Fruit fly (Drosophila melanogaster): ENCODE results near the gene CG14270.

Gene CG14270

dm6 chrX:3482119-3483014 is 2.8 kb downstream of the CG14270 start, which contains the start of the genes CG10804 and CG10802:
CG10804 (minus strand) TSS chrX:3482322.
CG10802 (plus strand) TSS chrX:3482965.
- no peak for TF ChIP-seq CG12605 (GFP tag; IDR thresholded peaks at IDR 0.05)
- peak; percentile 42; the same call in 1 of the 2 replicates for TF ChIP-seq CG10348 (GFP tag; IDR thresholded peaks at IDR 0.05)
- no peak for TF ChIP-seq Pif1A (GFP tag; optimal IDR thresholded peaks at IDR 0.05)
- no peak for TF ChIP-seq CG14655 (GFP tag; optimal IDR thresholded peaks at IDR 0.05)
- no peak for TF ChIP-seq D1 (tag; optimal IDR thresholded peaks at IDR 0.05)
- TF ChIP-seq rn (GFP tag; IDR thresholded peaks at IDR 0.05): peak; percentile 61; the same call in 1 of the 2 replicates
- peak; percentile 92 for TF ChIP-seq CG4496 (GFP tag; IDR thresholded peaks at IDR 0.05)
- TF ChIP-seq Pif1B (GFP tag; optimal IDR thresholded peaks at IDR 0.05): peak; percentile 38
- TF ChIP-seq fd96Ca (GFP tag; IDR thresholded peaks at IDR 0.05): peak; percentile 85
- TF ChIP-seq CG8301 (tag; optimal IDR thresholded peaks at IDR 0.05): no peak
- peak; percentile 52 for TF ChIP-seq CG17806 (tag; optimal IDR thresholded peaks at IDR 0.05)
- TF ChIP-seq CG32121 (GFP tag; IDR thresholded peaks at IDR 0.05): peak; percentile 72; the same call in 1 of the 2 replicates
- no peak for TF ChIP-seq CG13204 (GFP tag; optimal IDR thresholded peaks at IDR 0.05)
- peak; percentile 44 for TF ChIP-seq CG34367 (tag; optimal IDR thresholded peaks at IDR 0.05)
- TF ChIP-seq CG15710 (tag; optimal IDR thresholded peaks at IDR 0.05): peak; percentile 58
- peak; percentile 49 for TF ChIP-seq CG8159 (tag; optimal IDR thresholded peaks at IDR 0.05)
- TF ChIP-seq Ets98B (GFP tag; IDR thresholded peaks at IDR 0.05): peak; percentile 87
- peak; percentile 45 for TF ChIP-seq Snoo (tag; optimal IDR thresholded peaks at IDR 0.05)
- peak; percentile 40 for TF ChIP-seq CG9948 (tag; optimal IDR thresholded peaks at IDR 0.05)

- TF ChIP-seq CG17806 (tag; optimal IDR thresholded peaks at IDR 0.05): no peak
- TF ChIP-seq EcR (GFP tag; optimal IDR thresholded peaks at IDR 0.05): peak; percentile 43
- peak; percentile 40; the same call in 1 of the 2 replicates for TF ChIP-seq Ets98B (GFP tag; IDR thresholded peaks at IDR 0.05)
- no peak for TF ChIP-seq CG12605 (GFP tag; IDR thresholded peaks at IDR 0.05)
- peak; percentile 34; the same call in 1 of the 3 replicates for TF ChIP-seq CG4496 (GFP tag; IDR thresholded peaks at IDR 0.05)
- TF ChIP-seq D1 (tag; optimal IDR thresholded peaks at IDR 0.05): peak; percentile 33
Measured at dm6 chrX:3481034-3481433, 4.1 kb downstream of the CG14270 start.

- TF ChIP-seq CG13204 (GFP tag; optimal IDR thresholded peaks at IDR 0.05) (no peak), Snoo (tag; optimal IDR thresholded peaks at IDR 0.05) (peak; percentile 69), CG15710 (tag; optimal IDR thresholded peaks at IDR 0.05) (peak; percentile 64), CG14655 (GFP tag; optimal IDR thresholded peaks at IDR 0.05) (peak; percentile 85), gl (tag; optimal IDR thresholded peaks at IDR 0.05) (peak; percentile 18), Ets98B (GFP tag; IDR thresholded peaks at IDR 0.05) (peak; percentile 74), D1 (tag; optimal IDR thresholded peaks at IDR 0.05) (peak; percentile 26), Pif1A (GFP tag; optimal IDR thresholded peaks at IDR 0.05) (peak; percentile 72), EcR (GFP tag; optimal IDR thresholded peaks at IDR 0.05) (no peak), rn (GFP tag; IDR thresholded peaks at IDR 0.05) (peak; percentile 61), CG12605 (GFP tag; IDR thresholded peaks at IDR 0.05) (peak; percentile 68), Pif1B (GFP tag; optimal IDR thresholded peaks at IDR 0.05) (peak; percentile 67), CG17806 (tag; optimal IDR thresholded peaks at IDR 0.05) (peak; percentile 73), CG34367 (tag; optimal IDR thresholded peaks at IDR 0.05) (peak; percentile 63), CG4496 (GFP tag; IDR thresholded peaks at IDR 0.05) (peak; percentile 87), CG8159 (tag; optimal IDR thresholded peaks at IDR 0.05) (peak; percentile 74), CG10348 (GFP tag; IDR thresholded peaks at IDR 0.05) (peak; percentile 22; the same call in 1 of the 2 replicates), CG32121 (GFP tag; IDR thresholded peaks at IDR 0.05) (peak; percentile 65), CG9948 (tag; optimal IDR thresholded peaks at IDR 0.05) (peak; percentile 69), fd96Ca (GFP tag; IDR thresholded peaks at IDR 0.05) (peak; percentile 52; the same call in 2 of the 3 replicates), CG8301 (tag; optimal IDR thresholded peaks at IDR 0.05) (peak; percentile 78)
Measured at dm6 chrX:3476009-3476408, 9.2 kb downstream of the CG14270 start.

dm6 chrX:3474476-3475439 is 10.4 kb downstream of the CG14270 start, which contains the start of gene CG12206:
CG12206 (minus strand) TSS chrX:3474524.
- TF ChIP-seq Ets98B (GFP tag; IDR thresholded peaks at IDR 0.05) (peak; percentile 50), CG8301 (tag; optimal IDR thresholded peaks at IDR 0.05) (peak; percentile 75), gl (tag; optimal IDR thresholded peaks at IDR 0.05) (peak; percentile 87), rn (GFP tag; IDR thresholded peaks at IDR 0.05) (peak; percentile 31; the same call in 1 of the 2 replicates), fd96Ca (GFP tag; IDR thresholded peaks at IDR 0.05) (peak; percentile 72; the same call in 2 of the 3 replicates), CG13204 (GFP tag; optimal IDR thresholded peaks at IDR 0.05) (peak; percentile 85), CG15710 (tag; optimal IDR thresholded peaks at IDR 0.05) (peak; percentile 92), CG32121 (GFP tag; IDR thresholded peaks at IDR 0.05) (peak; percentile 73), CG9948 (tag; optimal IDR thresholded peaks at IDR 0.05) (peak; percentile 88), CG34367 (tag; optimal IDR thresholded peaks at IDR 0.05) (peak; percentile 89), Snoo (tag; optimal IDR thresholded peaks at IDR 0.05) (peak; percentile 78), CG12605 (GFP tag; IDR thresholded peaks at IDR 0.05) (peak; percentile 88), EcR (GFP tag; optimal IDR thresholded peaks at IDR 0.05) (peak; percentile 49), CG4496 (GFP tag; IDR thresholded peaks at IDR 0.05) (peak; percentile 87), CG17806 (tag; optimal IDR thresholded peaks at IDR 0.05) (peak; percentile 80), Pif1A (GFP tag; optimal IDR thresholded peaks at IDR 0.05) (peak; percentile 80), CG10348 (GFP tag; IDR thresholded peaks at IDR 0.05) (no peak), Pif1B (GFP tag; optimal IDR thresholded peaks at IDR 0.05) (peak; percentile 77), CG14655 (GFP tag; optimal IDR thresholded peaks at IDR 0.05) (peak; percentile 82), D1 (tag; optimal IDR thresholded peaks at IDR 0.05) (peak; percentile 76), CG8159 (tag; optimal IDR thresholded peaks at IDR 0.05) (peak; percentile 93)
